Worm (Caenorhabditis elegans) whole organism, midembryonic: ENCODE data around the gene F17C11.4.

Source experiments
- T22C8.4 ChIP-seq: fragments of 200-800 bp; sonication (Bioruptor generic); IDR thresholded peaks from 2 replicates; pipeline ENCODE4 v1.3.6; 2022; ENCODE audit warnings: missing genetic modification characterization, missing compliant biosample characterization
- cog-1 ChIP-seq: sonication (generic microtip); optimal IDR thresholded peaks from 2 replicates; lab custom pipeline; 2016; ENCODE audit warnings: missing genetic modification characterization, missing compliant biosample characterization
- flt-1 ChIP-seq: fragments of 200-800 bp; sonication (Bioruptor generic); IDR thresholded peaks from 2 replicates; pipeline ENCODE4 v1.3.6; 2022; ENCODE audit warnings: missing genetic modification characterization, missing compliant biosample characterization
- med-1 ChIP-seq: sonication (generic microtip); optimal IDR thresholded peaks from 2 replicates; lab custom pipeline; 2017; ENCODE audit warnings: missing genetic modification characterization, mild to moderate bottlenecking, missing compliant biosample characterization, antibody characterized with exemption, missing genetic modification reagents; ENCODE audit not compliant: insufficient read depth
- ref-1 ChIP-seq: fragments of 200-800 bp; sonication (Bioruptor generic); conservative IDR thresholded peaks from 2 replicates; pipeline ENCODE4 v1.3.6; 2022; ENCODE audit warnings: missing genetic modification reagents, missing genetic modification characterization, missing compliant biosample characterization
- tab-1 ChIP-seq: fragments of 200-800 bp; sonication (Bioruptor generic); IDR thresholded peaks from 2 replicates; pipeline ENCODE4 v1.3.6; 2022; ENCODE audit warnings: missing genetic modification characterization, missing compliant biosample characterization
- ztf-23 ChIP-seq: fragments of 200-800 bp; sonication (Bioruptor generic); IDR thresholded peaks from 2 replicates; pipeline ENCODE4 v1.3.6; 2022; ENCODE audit warnings: missing genetic modification reagents, missing genetic modification characterization, missing compliant biosample characterization

DNA sequence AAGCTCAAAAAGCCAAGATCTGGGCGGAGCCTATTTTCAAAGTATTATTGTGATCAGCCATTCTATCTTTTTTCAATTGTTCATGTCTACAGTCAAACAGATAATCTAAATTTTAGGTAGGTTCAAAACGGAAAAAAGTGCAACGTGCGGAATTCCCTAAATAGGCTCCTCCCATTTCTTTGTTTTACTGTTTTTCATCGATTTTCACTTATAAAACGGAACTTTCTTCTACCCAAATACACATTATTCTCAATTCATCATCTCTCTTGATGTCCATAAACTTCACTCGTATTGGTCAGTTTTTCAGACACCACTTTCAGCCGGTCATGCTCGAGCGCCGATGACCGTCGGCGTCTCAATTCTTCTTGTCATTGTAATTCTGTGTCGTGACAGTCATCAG lies 47.1 kb downstream of the F17C11.4 start, which contains the start of gene F53B7.7:
- no peak for TF ChIP-seq ref-1 (GFP tag; lab: Robert Waterston, UW)
- TF ChIP-seq cog-1 (tag; lab: Kevin White, UChicago), result no peak
- no peak for TF ChIP-seq ztf-23 (GFP tag; lab: Robert Waterston, UW)
- no peak for TF ChIP-seq tab-1 (GFP tag; lab: Robert Waterston, UW)
- TF ChIP-seq flt-1, result no peak
- no peak for TF ChIP-seq med-1 (GFP tag; lab: Kevin White, UChicago)
- TF ChIP-seq T22C8.4 (GFP tag; lab: Robert Waterston, UW), result no peak
